Fruit fly (Drosophila melanogaster): ENCODE measurements around the gene CG3556.

- TF ChIP-seq net (GFP tag; optimal IDR thresholded peaks at IDR 0.05) = no peak
- TF ChIP-seq CG11902 (GFP tag; optimal IDR thresholded peaks at IDR 0.05) = no peak
- no peak for TF ChIP-seq Sox15 (GFP tag; optimal IDR thresholded peaks at IDR 0.05)
- no peak for TF ChIP-seq CG7368 (GFP tag; optimal IDR thresholded peaks at IDR 0.05)
- no peak for TF ChIP-seq CG34406 (GFP tag; optimal IDR thresholded peaks at IDR 0.05)
- no peak for TF ChIP-seq ss (GFP tag; optimal IDR thresholded peaks at IDR 0.05)
- no peak for TF ChIP-seq CG8119 (GFP tag; IDR thresholded peaks at IDR 0.05)
- TF ChIP-seq CG15336 (GFP tag; IDR thresholded peaks at IDR 0.05) = no peak
- TF ChIP-seq Lpt (GFP tag; optimal IDR thresholded peaks at IDR 0.05) = no peak
- TF ChIP-seq CG1621 (tag; optimal IDR thresholded peaks at IDR 0.05) = no peak
- no peak for TF ChIP-seq CG32006 (GFP tag; optimal IDR thresholded peaks at IDR 0.05)
- no peak for TF ChIP-seq dsx (GFP tag; optimal IDR thresholded peaks at IDR 0.05; ENCODE audit: poor library complexity, severe bottlenecking)
- TF ChIP-seq topi (GFP tag; optimal IDR thresholded peaks at IDR 0.05) = no peak
Observed at dm6 chrX:4571829-4572228, 41.8 kb downstream of the CG3556 start, which contains the start of gene CG12684.

Measured in whole organism, prepupa.